Fruit fly (Drosophila melanogaster): ENCODE data around the gene CG2004.

DNA sequence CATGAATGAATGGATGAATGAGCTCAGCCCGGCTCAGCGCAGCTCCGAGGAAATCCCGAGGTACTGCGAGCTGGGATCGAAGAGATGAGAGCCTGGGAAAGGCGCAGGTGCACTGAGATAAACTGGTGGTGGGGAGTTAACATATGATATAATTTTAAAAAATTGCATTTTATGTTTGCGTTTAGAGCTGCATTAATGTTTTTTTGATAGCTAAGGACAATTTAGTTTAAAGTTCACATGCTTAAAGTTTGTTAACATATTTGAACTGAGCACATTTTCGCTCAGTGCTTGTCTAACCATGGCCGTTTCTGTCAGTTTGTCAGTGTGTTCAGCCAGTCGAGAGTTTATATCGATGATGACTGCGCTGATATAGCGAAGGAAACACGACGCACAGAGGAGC lies 15.6 kb upstream of the CG2004 start:
- TF ChIP-seq CG8478 (optimal IDR thresholded peaks at IDR 0.05) (no peak), CTCF (optimal IDR thresholded peaks at IDR 0.05) (no peak)

Data from S2 (cell line).